Worm (Caenorhabditis elegans) whole organism, L4 larva: ENCODE data around the gene T26C11.8.

Source experiments
- F26F4.8 ChIP-seq: fragments of 200-800 bp; sonication (Bioruptor generic); conservative IDR thresholded peaks from 2 replicates; pipeline ENCODE4 v1.3.6; 2022; ENCODE audit warnings: missing genetic modification characterization, missing compliant biosample characterization
- F44E2.7 ChIP-seq: fragments of 200-800 bp; sonication (Bioruptor generic); IDR thresholded peaks from 2 replicates; pipeline ENCODE4 v2.1.2; 2022; ENCODE audit warnings: missing genetic modification characterization, missing compliant biosample characterization
- F49E8.2 ChIP-seq: sonication (generic microtip); optimal IDR thresholded peaks from 2 replicates; lab custom pipeline; 2016; ENCODE audit warnings: missing compliant biosample characterization, mild to moderate bottlenecking, missing genetic modification characterization, borderline replicate concordance
- R02D3.7 ChIP-seq: fragments of 150-350 bp; sonication (generic microtip); optimal IDR thresholded peaks from 3 replicates; lab custom pipeline; 2014; ENCODE audit warnings: missing biosample characterization, missing genetic modification characterization
- T20F7.1 ChIP-seq: fragments of 200-800 bp; sonication (Bioruptor generic); optimal IDR thresholded peaks from 2 replicates; lab custom pipeline; 2018; ENCODE audit warnings: mild to moderate bottlenecking, missing genetic modification characterization, missing compliant biosample characterization
- Y105C5A.15 ChIP-seq: fragments of 200-800 bp; sonication (Bioruptor generic); IDR thresholded peaks from 2 replicates; pipeline ENCODE4 v1.3.6; 2022; ENCODE audit warnings: missing genetic modification characterization, missing compliant biosample characterization
- Y48G9A.11 ChIP-seq: fragments of 200-800 bp; sonication (Bioruptor generic); IDR thresholded peaks from 2 replicates; pipeline ENCODE4 v1.3.6; 2022; ENCODE audit warnings: missing genetic modification reagents, missing genetic modification characterization, missing compliant biosample characterization
- Y75B8A.6 ChIP-seq: fragments of 200-800 bp; sonication (Bioruptor generic); IDR thresholded peaks from 2 replicates; pipeline ENCODE4 v1.3.6; 2022; ENCODE audit warnings: missing genetic modification reagents, missing genetic modification characterization, missing compliant biosample characterization
- ZK337.2 ChIP-seq: fragments of 200-800 bp; sonication (Bioruptor generic); IDR thresholded peaks from 2 replicates; pipeline ENCODE4 v1.3.6; 2022; ENCODE audit warnings: missing genetic modification reagents, missing genetic modification characterization, missing compliant biosample characterization
- aha-1 ChIP-seq: fragments of 150-350 bp; peaks from one replicate; lab custom pipeline; 2014; ENCODE audit warnings: missing biosample characterization, missing genetic modification characterization
- ama-1 ChIP-seq: fragments of 150-350 bp; optimal IDR thresholded peaks from 2 replicates; lab custom pipeline; 2014; ENCODE audit warnings: inconsistent platforms, mixed read lengths
- ceh-28 ChIP-seq: fragments of 150-350 bp; optimal IDR thresholded peaks from 2 replicates; lab custom pipeline; 2014; ENCODE audit warnings: missing biosample characterization, missing genetic modification reagents, missing genetic modification characterization
- ceh-32 ChIP-seq: sonication (generic microtip); optimal IDR thresholded peaks from 2 replicates; lab custom pipeline; 2016; ENCODE audit warnings: mild to moderate bottlenecking, missing genetic modification characterization, missing compliant biosample characterization; ENCODE audit not compliant: poor library complexity
- ceh-82 ChIP-seq: sonication (generic microtip); optimal IDR thresholded peaks from 2 replicates; lab custom pipeline; 2017; ENCODE audit warnings: missing biosample characterization, missing genetic modification characterization
- ces-1 ChIP-seq: fragments of 150-350 bp; sonication (generic microtip); optimal IDR thresholded peaks from 4 replicates; lab custom pipeline; 2014; ENCODE audit warnings: missing biosample characterization, missing genetic modification reagents, missing genetic modification characterization
- cey-2 ChIP-seq: sonication (generic microtip); optimal IDR thresholded peaks from 3 replicates; lab custom pipeline; 2017; ENCODE audit warnings: missing genetic modification characterization, mild to moderate bottlenecking, missing compliant biosample characterization, antibody characterized with exemption, borderline replicate concordance; ENCODE audit not compliant: insufficient read depth
- daf-12 ChIP-seq: fragments of 150-350 bp; optimal IDR thresholded peaks from 2 replicates; lab custom pipeline; 2014; ENCODE audit warnings: missing biosample characterization, missing genetic modification reagents, missing genetic modification characterization
- daf-19 ChIP-seq: fragments of 200-800 bp; sonication (Bioruptor generic); conservative IDR thresholded peaks from 2 replicates; pipeline ENCODE4 v1.3.6; 2022; ENCODE audit warnings: missing genetic modification characterization, missing compliant biosample characterization
- dmd-6 ChIP-seq: fragments of 200-800 bp; sonication (Bioruptor generic); IDR thresholded peaks from 2 replicates; pipeline ENCODE4 v1.3.6; 2022; ENCODE audit warnings: missing genetic modification reagents, missing genetic modification characterization, missing compliant biosample characterization
- dmd-9 ChIP-seq: fragments of 200-800 bp; sonication (Bioruptor generic); IDR thresholded peaks from 2 replicates; pipeline ENCODE4 v1.3.6; 2022; ENCODE audit warnings: missing genetic modification reagents, missing genetic modification characterization, missing compliant biosample characterization
- dpl-1 ChIP-seq: fragments of 150-350 bp; optimal IDR thresholded peaks from 2 replicates; lab custom pipeline; 2014; ENCODE audit warnings: missing biosample characterization, missing genetic modification reagents, missing genetic modification characterization
- egl-27 ChIP-seq: sonication (generic microtip); optimal IDR thresholded peaks from 3 replicates; lab custom pipeline; 2017; ENCODE audit warnings: missing biosample characterization, missing genetic modification reagents, missing genetic modification characterization
- fkh-10 ChIP-seq: fragments of 150-350 bp; optimal IDR thresholded peaks from 2 replicates; lab custom pipeline; 2014; ENCODE audit warnings: missing biosample characterization, missing genetic modification reagents, missing genetic modification characterization
- hif-1 ChIP-seq, 2 experiments: sonication (generic microtip); optimal IDR thresholded peaks; 2 replicates each; lab custom pipeline; 2016 to 2017; ENCODE audit warnings: missing compliant biosample characterization in 2 of 2, missing genetic modification characterization in 2 of 2, missing genetic modification reagents in 2 of 2, missing genotype in 2 of 2, mild to moderate bottlenecking in 1 of 2
- hlh-30 ChIP-seq: sonication (generic microtip); optimal IDR thresholded peaks from 2 replicates; lab custom pipeline; 2017; ENCODE audit warnings: antibody characterized with exemption, mild to moderate bottlenecking, missing genetic modification characterization, missing compliant biosample characterization; ENCODE audit not compliant: insufficient read depth
- hmg-1.1 ChIP-seq: fragments of 200-800 bp; sonication (Bioruptor generic); IDR thresholded peaks from 2 replicates; pipeline ENCODE4 v1.3.6; 2022; ENCODE audit warnings: missing genetic modification reagents, missing genetic modification characterization, missing compliant biosample characterization
- jun-1 ChIP-seq: fragments of 150-350 bp; optimal IDR thresholded peaks from 2 replicates; lab custom pipeline; 2014; ENCODE audit warnings: missing biosample characterization, missing genetic modification reagents, missing genetic modification characterization
- lin-1 ChIP-seq: fragments of 200-800 bp; sonication (Bioruptor generic); IDR thresholded peaks from 2 replicates; pipeline ENCODE4 v1.3.6; 2022; ENCODE audit warnings: missing genetic modification reagents, missing genetic modification characterization, missing compliant biosample characterization
- lin-15B ChIP-seq: fragments of 150-350 bp; sonication (generic microtip); optimal IDR thresholded peaks from 3 replicates; lab custom pipeline; 2014; ENCODE audit warnings: missing biosample characterization, missing genetic modification characterization
- lin-39 ChIP-seq: fragments of 150-350 bp; optimal IDR thresholded peaks from 2 replicates; lab custom pipeline; 2014; ENCODE audit warnings: missing biosample characterization, missing genetic modification reagents, missing genetic modification characterization
- lsy-2 ChIP-seq, 2 experiments: fragments of 150-350 bp in 1 of 2; sonication (generic microtip) in 1 of 2; optimal IDR thresholded peaks; 2 replicates each; lab custom pipeline; 2014 to 2017; ENCODE audit warnings: missing biosample characterization in 2 of 2, missing genetic modification characterization in 2 of 2
- mdt-29 ChIP-seq: fragments of 200-800 bp; sonication (Bioruptor generic); IDR thresholded peaks from 2 replicates; pipeline ENCODE4 v1.3.6; 2022; ENCODE audit warnings: missing genetic modification reagents, missing genetic modification characterization, missing compliant biosample characterization
- mes-2 ChIP-seq: sonication (generic microtip); optimal IDR thresholded peaks from 2 replicates; lab custom pipeline; 2016; ENCODE audit warnings: missing genotype, mild to moderate bottlenecking, missing genetic modification characterization, missing compliant biosample characterization; ENCODE audit not compliant: poor library complexity, severe bottlenecking
- mxl-2 ChIP-seq: fragments of 200-800 bp; sonication (Bioruptor generic); conservative IDR thresholded peaks from 2 replicates; pipeline ENCODE4 v1.3.6; 2022; ENCODE audit warnings: missing genetic modification reagents, missing genetic modification characterization, missing compliant biosample characterization
- nhr-102 ChIP-seq: sonication (generic microtip); optimal IDR thresholded peaks from 2 replicates; lab custom pipeline; 2016; ENCODE audit warnings: mild to moderate bottlenecking, missing genetic modification characterization, moderate library complexity, missing compliant biosample characterization
- nhr-111 ChIP-seq: fragments of 200-800 bp; sonication (Bioruptor generic); optimal IDR thresholded peaks from 2 replicates; lab custom pipeline; 2018; ENCODE audit warnings: mild to moderate bottlenecking, missing genetic modification characterization, missing compliant biosample characterization
- nhr-237 ChIP-seq: sonication (generic microtip); optimal IDR thresholded peaks from 2 replicates; lab custom pipeline; 2017; ENCODE audit warnings: missing biosample characterization, missing genetic modification characterization
- nhr-25 ChIP-seq: sonication (generic microtip); optimal IDR thresholded peaks from 2 replicates; lab custom pipeline; 2017; ENCODE audit warnings: missing genetic modification characterization, mild to moderate bottlenecking, missing compliant biosample characterization, antibody characterized with exemption, moderate library complexity, borderline replicate concordance; ENCODE audit not compliant: insufficient read depth
- nhr-42 ChIP-seq: fragments of 200-800 bp; sonication (Bioruptor generic); IDR thresholded peaks from 2 replicates; pipeline ENCODE4 v1.3.6; 2022; ENCODE audit warnings: missing genetic modification characterization, missing compliant biosample characterization
- nhr-6 ChIP-seq: fragments of 150-350 bp; optimal IDR thresholded peaks from 2 replicates; lab custom pipeline; 2014; ENCODE audit warnings: missing biosample characterization, missing genetic modification characterization
- nhr-76 ChIP-seq: fragments of 150-350 bp; optimal IDR thresholded peaks from 2 replicates; lab custom pipeline; 2014; ENCODE audit warnings: missing biosample characterization, missing genetic modification characterization
- pqm-1 ChIP-seq: sonication (generic microtip); optimal IDR thresholded peaks from 2 replicates; lab custom pipeline; 2017; ENCODE audit warnings: missing biosample characterization, missing genetic modification characterization
- set-16 ChIP-seq: fragments of 200-800 bp; sonication (Bioruptor generic); IDR thresholded peaks from 2 replicates; pipeline ENCODE4 v1.3.6; 2022; ENCODE audit warnings: missing genetic modification reagents, missing genetic modification characterization, missing compliant biosample characterization
- spr-1 ChIP-seq: sonication (generic microtip); optimal IDR thresholded peaks from 2 replicates; lab custom pipeline; 2016; ENCODE audit warnings: mild to moderate bottlenecking, missing genetic modification characterization, missing compliant biosample characterization
- spr-3 ChIP-seq: fragments of 200-800 bp; sonication (Bioruptor generic); optimal IDR thresholded peaks from 2 replicates; lab custom pipeline; 2018; ENCODE audit warnings: mild to moderate bottlenecking, missing genetic modification characterization, missing compliant biosample characterization
- tag-97 ChIP-seq: fragments of 200-800 bp; sonication (Bioruptor generic); IDR thresholded peaks from 2 replicates; pipeline ENCODE4 v1.3.6; 2022; ENCODE audit warnings: missing genetic modification characterization, missing compliant biosample characterization
- zfp-2 ChIP-seq: sonication (generic microtip); optimal IDR thresholded peaks from 2 replicates; lab custom pipeline; 2016; ENCODE audit warnings: mild to moderate bottlenecking, missing genetic modification characterization, missing compliant biosample characterization
- zfp-3 ChIP-seq: fragments of 200-800 bp; sonication (Bioruptor generic); conservative IDR thresholded peaks from 2 replicates; pipeline ENCODE4 v1.3.6; 2022; ENCODE audit warnings: missing genetic modification reagents, missing genetic modification characterization, missing compliant biosample characterization
- ztf-11 ChIP-seq: fragments of 150-350 bp; optimal IDR thresholded peaks from 2 replicates; lab custom pipeline; 2014; ENCODE audit warnings: missing biosample characterization, missing genetic modification characterization
- ztf-7 ChIP-seq: fragments of 150-350 bp; optimal IDR thresholded peaks from 2 replicates; lab custom pipeline; 2014; ENCODE audit warnings: missing biosample characterization, missing genetic modification characterization

The T26C11.8 gene

DNA sequence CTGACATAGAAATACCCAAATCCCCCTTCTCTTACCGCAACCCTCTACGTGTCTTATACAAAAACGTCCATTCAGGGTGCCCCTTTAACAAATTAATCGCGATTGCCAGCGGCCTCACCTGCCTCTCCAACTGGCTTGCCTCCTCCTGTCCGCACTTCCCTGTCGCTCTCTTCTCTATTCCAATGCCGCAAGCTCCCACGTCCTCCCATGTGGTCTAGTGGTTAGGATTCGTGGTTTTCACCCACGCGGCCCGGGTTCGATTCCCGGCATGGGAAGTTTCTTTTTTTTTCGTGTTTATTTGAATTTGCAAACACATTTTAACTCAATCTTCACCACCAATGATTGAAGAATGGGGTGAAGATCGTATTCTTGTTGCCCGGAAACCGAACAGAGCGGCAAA, 1.9 kb upstream of the T26C11.8 start (continued):
- TF ChIP-seq dpl-1 (GFP tag; lab: Kevin White, UChicago) (no peak), tag-97 (GFP tag; lab: Robert Waterston, UW) (0 out of 2 replicates have a peak, but pooled peaks have one; percentile 18), F26F4.8 (GFP tag; lab: Robert Waterston, UW) (no peak), zfp-3 (GFP tag; lab: Robert Waterston, UW) (0 out of 2 replicates have a peak, but pooled peaks have one; percentile 11), zfp-2 (tag; lab: Kevin White, UChicago) (no peak), dmd-9 (GFP tag; lab: Robert Waterston, UW) (peak; percentile 65), nhr-102 (no peak), spr-1 (tag; lab: Kevin White, UChicago) (peak; percentile 51), ztf-7 (peak; percentile 59), spr-3 (GFP tag; lab: Kevin White, UChicago) (no peak), ceh-28 (tag; lab: Kevin White, UChicago) (no peak), lsy-2 (tag; optimal IDR thresholded peaks at IDR 0.05; lab: Kevin White, UChicago) (peak in 1 of 2 experiments; percentile 39), nhr-6 (tag; lab: Kevin White, UChicago) (peak; percentile 2), ceh-82 (tag; lab: Kevin White, UChicago) (no peak), R02D3.7 (tag; lab: Kevin White, UChicago) (no peak), F49E8.2 (no peak), F44E2.7 (no peak), Y75B8A.6 (GFP tag; lab: Robert Waterston, UW) (0 out of 2 replicates have a peak, but pooled peaks have one; percentile 60), jun-1 (tag; lab: Kevin White, UChicago) (peak; percentile 54), mdt-29 (GFP tag; lab: Robert Waterston, UW) (peak; percentile 46; the same call in 1 of the 2 replicates), nhr-111 (GFP tag; lab: Kevin White, UChicago) (peak; percentile 14), set-16 (GFP tag; lab: Robert Waterston, UW) (peak; percentile 68), aha-1 (tag; lab: Kevin White, UChicago) (no peak), lin-39 (tag; lab: Kevin White, UChicago) (no peak), dmd-6 (GFP tag; lab: Robert Waterston, UW) (peak; percentile 46), T20F7.1 (GFP tag; lab: Kevin White, UChicago) (no peak), mes-2 (tag; lab: Kevin White, UChicago) (peak; percentile 80), pqm-1 (tag; lab: Kevin White, UChicago) (no peak), ZK337.2 (0 out of 2 replicates have a peak, but pooled peaks have one; percentile 39), ceh-32 (tag; lab: Kevin White, UChicago) (no peak), lin-1 (GFP tag; lab: Robert Waterston, UW) (peak; percentile 57; the same call in 1 of the 2 replicates), lin-15B (tag; lab: Kevin White, UChicago) (no peak), daf-12 (tag; lab: Kevin White, UChicago) (no peak), nhr-76 (tag; lab: Kevin White, UChicago) (no peak), mxl-2 (0 out of 2 replicates have a peak, but pooled peaks have one; percentile 27), nhr-42 (peak; percentile 83), hmg-1.1 (GFP tag; lab: Robert Waterston, UW) (peak; percentile 84), Y48G9A.11 (peak; percentile 47; the same call in 1 of the 2 replicates), nhr-237 (tag; lab: Kevin White, UChicago) (no peak), ces-1 (no peak), hlh-30 (tag; lab: Kevin White, UChicago) (peak; percentile 54), nhr-25 (tag; lab: Kevin White, UChicago) (no peak), egl-27 (no peak), hif-1 (tag; optimal IDR thresholded peaks at IDR 0.05; lab: Kevin White, UChicago) (no peak), Y105C5A.15 (GFP tag; lab: Robert Waterston, UW) (0 out of 2 replicates have a peak, but pooled peaks have one; percentile 14), daf-19 (GFP tag; lab: Robert Waterston, UW) (no peak), cey-2 (tag; lab: Kevin White, UChicago) (no peak), ama-1 (lab: Kevin White, UChicago) (no peak), fkh-10 (GFP tag; lab: Kevin White, UChicago) (no peak), ztf-11 (tag; lab: Kevin White, UChicago) (no peak)
